Worm (Caenorhabditis elegans) whole organism, L2 larva: ENCODE measurements around the gene srbc-34.

Experiments used
- C34F6.9 ChIP-seq: fragments of 150-350 bp; optimal IDR thresholded peaks from 2 replicates; lab custom pipeline; 2014; ENCODE audit warnings: missing biosample characterization, missing genetic modification characterization
- F13H6.1 ChIP-seq: sonication (generic microtip); optimal IDR thresholded peaks from 2 replicates; lab custom pipeline; 2016; ENCODE audit warnings: missing genetic modification characterization, missing compliant biosample characterization
- R02D3.7 ChIP-seq: fragments of 150-350 bp; optimal IDR thresholded peaks from 2 replicates; lab custom pipeline; 2014; ENCODE audit warnings: missing biosample characterization, missing genetic modification characterization
- ZK546.5 ChIP-seq: sonication (generic microtip); optimal IDR thresholded peaks from 2 replicates; lab custom pipeline; 2017; ENCODE audit warnings: missing biosample characterization, missing genetic modification characterization
- alr-1 ChIP-seq: fragments of 150-350 bp; optimal IDR thresholded peaks from 2 replicates; lab custom pipeline; 2014; ENCODE audit warnings: missing biosample characterization, missing genetic modification characterization
- ama-1 ChIP-seq: fragments of 150-350 bp; optimal IDR thresholded peaks from 2 replicates; lab custom pipeline; 2018; ENCODE audit warnings: inconsistent platforms
- blmp-1 ChIP-seq: sonication (generic microtip); optimal IDR thresholded peaks from 2 replicates; lab custom pipeline; 2017; ENCODE audit warnings: missing genetic modification characterization, mild to moderate bottlenecking, missing compliant biosample characterization, antibody characterized with exemption, moderate library complexity; ENCODE audit not compliant: insufficient read depth
- ceh-16 ChIP-seq: fragments of 150-350 bp; optimal IDR thresholded peaks from 2 replicates; lab custom pipeline; 2014; ENCODE audit warnings: missing biosample characterization, missing genetic modification characterization
- ceh-82 ChIP-seq: fragments of 150-350 bp; optimal IDR thresholded peaks from 2 replicates; lab custom pipeline; 2014; ENCODE audit warnings: missing biosample characterization, missing genetic modification characterization
- crh-2 ChIP-seq: sonication (generic microtip); optimal IDR thresholded peaks from 2 replicates; lab custom pipeline; 2017; ENCODE audit warnings: missing biosample characterization, missing genetic modification characterization
- elt-1 ChIP-seq: fragments of 150-350 bp; optimal IDR thresholded peaks from 2 replicates; lab custom pipeline; 2014; ENCODE audit warnings: missing biosample characterization, missing genetic modification characterization
- elt-3 ChIP-seq: sonication (generic microtip); optimal IDR thresholded peaks from 2 replicates; lab custom pipeline; 2017; ENCODE audit warnings: missing biosample characterization, missing genetic modification characterization
- fos-1 ChIP-seq: fragments of 150-350 bp; optimal IDR thresholded peaks from 2 replicates; lab custom pipeline; 2014; ENCODE audit warnings: missing biosample characterization, missing genetic modification characterization
- lin-11 ChIP-seq: fragments of 150-350 bp; sonication (generic microtip); optimal IDR thresholded peaks from 2 replicates; lab custom pipeline; 2014; ENCODE audit warnings: missing biosample characterization, missing genetic modification characterization, inconsistent platforms, mixed read lengths
- lin-13 ChIP-seq: fragments of 150-350 bp; optimal IDR thresholded peaks from 2 replicates; lab custom pipeline; 2014; ENCODE audit warnings: missing biosample characterization, missing genetic modification reagents, missing genetic modification characterization
- lin-39 ChIP-seq: fragments of 150-350 bp; optimal IDR thresholded peaks from 2 replicates; lab custom pipeline; 2014; ENCODE audit warnings: missing biosample characterization, missing genetic modification reagents, missing genetic modification characterization
- mbf-1 ChIP-seq: sonication (generic microtip); optimal IDR thresholded peaks from 2 replicates; lab custom pipeline; 2017; ENCODE audit warnings: missing biosample characterization, missing genetic modification characterization
- nhr-11 ChIP-seq: fragments of 150-350 bp; optimal IDR thresholded peaks from 2 replicates; lab custom pipeline; 2014; ENCODE audit warnings: missing biosample characterization, missing genetic modification characterization
- nhr-129 ChIP-seq: fragments of 150-350 bp; optimal IDR thresholded peaks from 2 replicates; lab custom pipeline; 2014; ENCODE audit warnings: missing biosample characterization, missing genetic modification characterization
- nhr-21 ChIP-seq: fragments of 150-350 bp; optimal IDR thresholded peaks from 2 replicates; lab custom pipeline; 2014; ENCODE audit warnings: missing biosample characterization, missing genetic modification characterization
- nhr-23 ChIP-seq: fragments of 150-350 bp; optimal IDR thresholded peaks from 2 replicates; lab custom pipeline; 2014; ENCODE audit warnings: missing biosample characterization, missing genetic modification reagents, missing genetic modification characterization
- nhr-237 ChIP-seq: fragments of 150-350 bp; optimal IDR thresholded peaks from 2 replicates; lab custom pipeline; 2014; ENCODE audit warnings: missing biosample characterization, missing genetic modification characterization
- nhr-25 ChIP-seq: fragments of 150-350 bp; sonication (generic microtip); optimal IDR thresholded peaks from 3 replicates; lab custom pipeline; 2014; ENCODE audit warnings: missing biosample characterization, missing genetic modification characterization
- nhr-6 ChIP-seq: fragments of 150-350 bp; optimal IDR thresholded peaks from 2 replicates; lab custom pipeline; 2014; ENCODE audit warnings: missing biosample characterization, missing genetic modification characterization
- nhr-77 ChIP-seq: fragments of 150-350 bp; optimal IDR thresholded peaks from 2 replicates; lab custom pipeline; 2014; ENCODE audit warnings: missing biosample characterization, missing genetic modification characterization
- peb-1 ChIP-seq: fragments of 150-350 bp; optimal IDR thresholded peaks from 2 replicates; lab custom pipeline; 2014; ENCODE audit warnings: missing biosample characterization, missing genetic modification characterization
- sem-4 ChIP-seq: fragments of 150-350 bp; optimal IDR thresholded peaks from 2 replicates; lab custom pipeline; 2014; ENCODE audit warnings: missing biosample characterization, missing genetic modification reagents, missing genetic modification characterization
- sma-3 ChIP-seq: sonication (generic microtip); optimal IDR thresholded peaks from 2 replicates; lab custom pipeline; 2016; ENCODE audit warnings: missing genetic modification reagents, missing genetic modification characterization, missing compliant biosample characterization
- unc-39 ChIP-seq: fragments of 150-350 bp; optimal IDR thresholded peaks from 2 replicates; lab custom pipeline; 2014; ENCODE audit warnings: missing biosample characterization, missing genetic modification characterization
- unc-55 ChIP-seq: fragments of 150-350 bp; sonication (generic microtip); optimal IDR thresholded peaks from 3 replicates; lab custom pipeline; 2014; ENCODE audit warnings: missing biosample characterization, missing genetic modification reagents, missing genetic modification characterization
- unc-62 ChIP-seq: fragments of 150-350 bp; optimal IDR thresholded peaks from 2 replicates; lab custom pipeline; 2014; ENCODE audit warnings: missing biosample characterization, missing genetic modification reagents, missing genetic modification characterization
- zag-1 ChIP-seq: fragments of 150-350 bp; optimal IDR thresholded peaks from 2 replicates; lab custom pipeline; 2014; ENCODE audit warnings: missing biosample characterization, missing genetic modification characterization
- ztf-11 ChIP-seq: sonication (generic microtip); optimal IDR thresholded peaks from 2 replicates; lab custom pipeline; 2017; ENCODE audit warnings: missing biosample characterization, missing genetic modification characterization
- ztf-4 ChIP-seq: fragments of 150-350 bp; optimal IDR thresholded peaks from 2 replicates; lab custom pipeline; 2014; ENCODE audit warnings: missing biosample characterization, missing genetic modification characterization

srbc-34 gene

ce11 chrV:20196671-20197070 lies 9.4 kb upstream of the srbc-34 start, which contains the start of gene ftr-1:
Gene ftr-1, plus strand, starts transcription at chrV:20196971.
- TF ChIP-seq nhr-23 (tag; lab: Kevin White, UChicago) (no peak), mbf-1 (tag; lab: Kevin White, UChicago) (no peak), R02D3.7 (tag; lab: Kevin White, UChicago) (no peak), ama-1 (lab: Kevin White, UChicago) (no peak), lin-11 (tag; lab: Kevin White, UChicago) (no peak), nhr-21 (tag; lab: Kevin White, UChicago) (no peak), ztf-11 (tag; lab: Kevin White, UChicago) (no peak), blmp-1 (tag; lab: Kevin White, UChicago) (no peak)
- TF ChIP-seq, all 48 proteins: peak for 0

DNA sequence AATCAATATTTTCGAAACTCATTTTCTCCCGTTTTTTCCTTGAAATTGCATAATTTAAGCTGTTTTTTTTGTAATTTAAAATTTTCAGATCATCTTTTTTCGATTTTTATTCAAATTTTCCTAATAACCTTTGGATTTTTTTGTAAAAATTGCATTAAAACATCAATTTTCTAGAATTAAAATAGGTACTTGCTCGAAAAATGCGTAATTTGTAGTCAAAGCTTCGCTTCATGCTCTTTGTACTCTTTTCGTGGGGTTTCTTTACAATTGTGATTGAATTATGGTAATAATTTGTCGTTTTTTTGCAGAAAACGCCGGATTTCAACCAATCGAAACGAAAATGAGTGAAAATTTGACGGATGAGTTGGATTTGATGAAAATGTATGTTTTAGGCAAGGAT lies 7.2 kb upstream of the srbc-34 start, which contains the start of gene fog-2:
Gene fog-2, plus strand, starts transcription at position 301 of the 400 bp plus-strand sequence.
- no peak for TF ChIP-seq sma-3 (GFP tag; lab: Kevin White, UChicago)
- TF ChIP-seq unc-55 (GFP tag; lab: Kevin White, UChicago) = no peak
- TF ChIP-seq nhr-21 (tag; lab: Kevin White, UChicago) = no peak
- TF ChIP-seq, all 48 proteins: peak for 0

DNA sequence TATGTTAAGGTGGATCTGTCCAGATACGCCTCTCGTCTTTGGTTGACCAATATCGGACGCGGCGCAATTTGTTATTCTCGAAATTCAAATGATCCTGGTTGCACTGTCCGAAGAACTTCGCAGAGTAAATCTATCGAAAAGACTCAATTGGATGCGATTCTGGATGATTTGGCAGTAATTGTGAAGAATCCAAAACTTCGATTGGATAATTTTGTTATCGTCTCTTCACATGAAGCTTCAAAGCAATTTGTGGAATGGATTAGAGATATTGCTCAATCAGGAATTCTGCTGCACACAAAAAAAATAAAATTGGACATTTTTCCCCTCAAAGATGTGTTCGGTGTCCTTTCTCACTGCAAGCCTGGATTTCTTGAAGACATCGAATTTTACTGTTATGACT lies 6.5 kb upstream of the srbc-34 start:
- TF ChIP-seq nhr-21 (tag; lab: Kevin White, UChicago) (no peak), unc-39 (tag; lab: Kevin White, UChicago) (no peak), F13H6.1 (tag; lab: Kevin White, UChicago) (no peak), nhr-25 (no peak), alr-1 (tag; lab: Kevin White, UChicago) (no peak), nhr-11 (tag; lab: Kevin White, UChicago) (no peak), ceh-16 (tag; lab: Kevin White, UChicago) (no peak), nhr-237 (tag; lab: Kevin White, UChicago) (no peak), nhr-77 (tag; lab: Kevin White, UChicago) (no peak), nhr-6 (tag; lab: Kevin White, UChicago) (no peak), mbf-1 (tag; lab: Kevin White, UChicago) (no peak)

- TF ChIP-seq ztf-11 (tag; lab: Kevin White, UChicago) (no peak), nhr-21 (tag; lab: Kevin White, UChicago) (no peak), ceh-82 (no peak), lin-39 (no peak), ztf-4 (tag; lab: Kevin White, UChicago) (no peak), mbf-1 (tag; lab: Kevin White, UChicago) (no peak), lin-13 (no peak), elt-1 (no peak), fos-1 (tag; lab: Kevin White, UChicago) (no peak), R02D3.7 (tag; lab: Kevin White, UChicago) (no peak), nhr-129 (tag; lab: Kevin White, UChicago) (no peak), crh-2 (no peak), unc-55 (GFP tag; lab: Kevin White, UChicago) (no peak), F13H6.1 (tag; lab: Kevin White, UChicago) (no peak), zag-1 (tag; lab: Kevin White, UChicago) (no peak), sma-3 (GFP tag; lab: Kevin White, UChicago) (no peak), peb-1 (tag; lab: Kevin White, UChicago) (no peak), alr-1 (tag; lab: Kevin White, UChicago) (no peak), sem-4 (no peak)
Observed at ce11 chrV:20201316-20201715, 4.8 kb upstream of the srbc-34 start, which contains the start of gene fbxa-114. Gene fbxa-114, plus strand, starts transcription at chrV:20201616.

DNA sequence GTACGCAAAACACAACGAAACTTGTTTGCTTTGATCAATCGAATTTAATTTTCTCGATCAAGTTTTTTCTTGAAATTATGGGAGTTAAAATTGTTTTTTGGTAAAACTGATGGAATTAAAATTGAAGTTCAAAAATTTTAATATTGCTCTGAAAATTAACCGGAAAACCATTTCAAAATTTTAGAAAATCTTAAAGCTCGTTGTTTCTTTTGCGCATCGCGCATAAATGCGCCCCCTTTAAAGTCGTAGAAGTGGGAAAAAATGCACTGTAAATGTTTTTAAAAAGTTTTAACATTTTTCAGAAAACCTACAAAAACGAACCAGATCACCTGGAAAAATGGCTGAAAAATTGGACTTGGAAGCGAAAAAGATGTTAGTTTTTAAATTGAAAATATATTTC lies 3.0 kb upstream of the srbc-34 start, which contains the start of gene fbxa-113:
Gene fbxa-113, plus strand, starts transcription at position 301 of the 400 bp plus-strand sequence.
- TF ChIP-seq fos-1 (tag; lab: Kevin White, UChicago) (no peak), ZK546.5 (tag; lab: Kevin White, UChicago) (no peak), unc-62 (GFP tag; lab: Kevin White, UChicago) (no peak), peb-1 (tag; lab: Kevin White, UChicago) (no peak), F13H6.1 (tag; lab: Kevin White, UChicago) (no peak), C34F6.9 (tag; lab: Kevin White, UChicago) (no peak), sem-4 (no peak), elt-3 (tag; lab: Kevin White, UChicago) (no peak), mbf-1 (tag; lab: Kevin White, UChicago) (no peak), lin-39 (no peak), ztf-11 (tag; lab: Kevin White, UChicago) (no peak), elt-1 (no peak), lin-11 (tag; lab: Kevin White, UChicago) (no peak)
